Worm (Caenorhabditis elegans) whole organism, L2 larva: ENCODE data around the gene H40L08.9.

Source experiments
- skn-1 ChIP-seq: sonication (generic microtip); optimal IDR thresholded peaks from 2 replicates; lab custom pipeline; 2017; ENCODE audit warnings: missing biosample characterization, missing genetic modification characterization
- unc-39 ChIP-seq: fragments of 150-350 bp; optimal IDR thresholded peaks from 2 replicates; lab custom pipeline; 2014; ENCODE audit warnings: missing biosample characterization, missing genetic modification characterization

DNA sequence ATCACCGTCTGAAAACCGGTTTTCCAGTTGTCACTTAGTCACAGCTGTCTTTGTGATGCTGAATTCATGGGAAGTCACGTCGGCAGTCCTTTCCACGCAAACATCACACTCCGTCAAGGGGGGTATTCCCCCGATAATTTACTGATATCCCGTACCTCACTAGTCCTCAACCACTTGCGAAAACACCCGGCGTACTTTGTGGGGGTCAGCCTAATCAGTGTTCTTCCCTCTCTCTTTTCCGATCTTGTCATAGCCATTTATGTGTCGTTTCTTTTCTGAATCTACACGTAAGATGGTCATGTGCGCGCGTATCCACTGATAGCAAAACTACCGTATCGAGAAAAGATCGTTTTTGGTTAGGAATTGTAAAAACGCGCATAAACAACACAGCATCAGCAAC lies 3.1 kb upstream of the H40L08.9 start:
- TF ChIP-seq unc-39 (no peak), skn-1 (tag; lab: Kevin White, UChicago) (no peak)
